Fruit fly (Drosophila melanogaster): Measurements from ENCODE around the gene CG32486.

CG32486 gene

DNA sequence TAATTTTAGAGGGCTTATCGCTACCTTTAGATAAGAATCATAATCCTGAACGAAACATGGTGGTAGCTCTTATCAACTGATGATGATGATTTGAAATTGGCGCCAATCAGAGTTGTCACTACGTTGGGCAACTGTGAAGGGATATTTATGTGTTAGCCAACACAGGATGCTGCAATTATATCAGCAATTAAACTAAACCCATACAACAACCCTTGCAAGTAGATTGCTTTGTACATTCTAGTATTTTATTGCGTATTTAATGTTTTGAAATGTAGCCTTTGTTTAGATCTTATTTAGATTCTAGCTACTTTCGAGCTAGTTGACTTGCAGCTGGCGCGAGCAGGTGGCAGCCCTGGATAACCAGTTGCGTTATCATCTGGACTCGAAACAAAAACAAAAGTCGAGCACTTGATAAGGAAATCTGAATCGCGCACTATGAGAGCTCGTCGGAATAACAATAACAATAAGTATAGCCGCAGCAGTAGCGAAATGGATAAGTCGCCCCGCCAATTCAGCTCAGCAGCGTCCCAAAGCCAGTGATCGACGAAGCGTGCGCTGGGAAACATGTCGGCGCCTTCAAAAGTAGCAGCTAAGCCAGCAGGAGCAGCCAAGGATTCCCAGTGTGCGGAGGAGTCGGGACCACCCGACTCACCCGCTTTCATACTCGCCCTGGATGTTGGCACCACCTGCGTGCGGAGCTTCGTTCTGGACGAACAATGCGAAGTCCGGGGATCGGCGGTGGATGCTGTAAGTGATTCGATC, 18.3 kb downstream of the CG32486 start, which contains the start of gene CG1271 (continued):
- TF ChIP-seq NC2α (GFP tag; optimal IDR thresholded peaks at IDR 0.05) = no peak
- TF ChIP-seq CG33213 (GFP tag; optimal IDR thresholded peaks at IDR 0.05) = peak; percentile 60
- TF ChIP-seq ham (GFP tag; IDR thresholded peaks at IDR 0.05) = no peak
- TF ChIP-seq pb (GFP tag; optimal IDR thresholded peaks at IDR 0.05) = no peak
- peak; percentile 42 for TF ChIP-seq PHDP (tag; optimal IDR thresholded peaks at IDR 0.05)
- peak; percentile 46 for TF ChIP-seq CG12236 (GFP tag; optimal IDR thresholded peaks at IDR 0.05)
- TF ChIP-seq odd (GFP tag; optimal IDR thresholded peaks at IDR 0.05) = peak; percentile 35
- no peak for TF ChIP-seq pita (GFP tag; optimal IDR thresholded peaks at IDR 0.05)
- peak; percentile 74 for TF ChIP-seq jumu (GFP tag; optimal IDR thresholded peaks at IDR 0.05)
- TF ChIP-seq CG13624 (GFP tag; optimal IDR thresholded peaks at IDR 0.05) = peak; percentile 82
- TF ChIP-seq CG4730 (GFP tag; IDR thresholded peaks at IDR 0.05) = peak; percentile 50; the same call in 1 of the 2 replicates
- TF ChIP-seq gce (GFP tag; IDR thresholded peaks at IDR 0.05) = no peak
- peak; percentile 57 for TF ChIP-seq CG3995 (GFP tag; optimal IDR thresholded peaks at IDR 0.05)
- TF ChIP-seq CG10979 (tag; optimal IDR thresholded peaks at IDR 0.05) = peak; percentile 47
- no peak for TF ChIP-seq MESR4 (GFP tag; optimal IDR thresholded peaks at IDR 0.05)
- TF ChIP-seq Atf6 (GFP tag; IDR thresholded peaks at IDR 0.05) = no peak
- TF ChIP-seq CG4617 (GFP tag; optimal IDR thresholded peaks at IDR 0.05; ENCODE audit: borderline replicate concordance) = peak; percentile 58
- TF ChIP-seq Rx (GFP tag; IDR thresholded peaks at IDR 0.05) = peak; percentile 25; the same call in 1 of the 2 replicates
- TF ChIP-seq CG18476 (GFP tag; optimal IDR thresholded peaks at IDR 0.05) = peak; percentile 52
- peak; percentile 63; the same call in 1 of the 2 replicates for TF ChIP-seq Xrp1 (GFP tag; IDR thresholded peaks at IDR 0.05)
- peak; percentile 53; the same call in 1 of the 2 replicates for TF ChIP-seq CG14441 (GFP tag; IDR thresholded peaks at IDR 0.05)
- peak; percentile 39; the same call in 1 of the 4 replicates for TF ChIP-seq Gug (GFP tag; IDR thresholded peaks at IDR 0.05)
- TF ChIP-seq grau (tag; optimal IDR thresholded peaks at IDR 0.05) = peak; percentile 68
- no peak for TF ChIP-seq salm (tag; optimal IDR thresholded peaks at IDR 0.05)
- TF ChIP-seq Max (GFP tag; optimal IDR thresholded peaks at IDR 0.05) = peak; percentile 72
- TF ChIP-seq crol (GFP tag; IDR thresholded peaks at IDR 0.05) = no peak
- TF ChIP-seq CG7963 (GFP tag; IDR thresholded peaks at IDR 0.05; ENCODE audit: partially characterized antibody) = no peak
- TF ChIP-seq CG18599 (GFP tag; optimal IDR thresholded peaks at IDR 0.05) = peak; percentile 88
- TF ChIP-seq CG11560 (tag; IDR thresholded peaks at IDR 0.05) = no peak
- TF ChIP-seq HLHmδ (GFP tag; optimal IDR thresholded peaks at IDR 0.05) = no peak
- no peak for TF ChIP-seq bbx (GFP tag; IDR thresholded peaks at IDR 0.05; ENCODE audit: partially characterized antibody)
- no peak for TF ChIP-seq sc (optimal IDR thresholded peaks at IDR 0.05)
- no peak for TF ChIP-seq sc (GFP tag; optimal IDR thresholded peaks at IDR 0.05)
- TF ChIP-seq Sry-δ (GFP tag; optimal IDR thresholded peaks at IDR 0.05) = peak; percentile 72
- TF ChIP-seq CG4282 (GFP tag; optimal IDR thresholded peaks at IDR 0.05) = peak; percentile 29
- no peak for TF ChIP-seq Hand (GFP tag; optimal IDR thresholded peaks at IDR 0.05)
- TF ChIP-seq fru (optimal IDR thresholded peaks at IDR 0.05) = no peak
- TF ChIP-seq jing (GFP tag; optimal IDR thresholded peaks at IDR 0.05) = no peak
- peak; percentile 46; the same call in 1 of the 2 replicates for TF ChIP-seq ttk (GFP tag; IDR thresholded peaks at IDR 0.05)
- peak; percentile 69; the same call in 2 of the 3 replicates for TF ChIP-seq dysf (GFP tag; IDR thresholded peaks at IDR 0.05)
- TF ChIP-seq gfzf (GFP tag; optimal IDR thresholded peaks at IDR 0.05) = peak; percentile 59
- peak; percentile 28 for TF ChIP-seq CG30020 (tag; optimal IDR thresholded peaks at IDR 0.05)
- TF ChIP-seq CG11695 (GFP tag; IDR thresholded peaks at IDR 0.05) = no peak; the same call in 1 of the 3 replicates
- no peak for TF ChIP-seq CG8478 (optimal IDR thresholded peaks at IDR 0.05)
- TF ChIP-seq CG15269 (tag; optimal IDR thresholded peaks at IDR 0.05) = peak; percentile 51
- TF ChIP-seq cato (GFP tag; optimal IDR thresholded peaks at IDR 0.05; ENCODE audit: borderline replicate concordance) = peak; percentile 21
- peak; percentile 20 for TF ChIP-seq Fer2 (tag; optimal IDR thresholded peaks at IDR 0.05)
- peak; percentile 67 for TF ChIP-seq CG1792 (GFP tag; optimal IDR thresholded peaks at IDR 0.05)
- peak; percentile 92 for TF ChIP-seq CG2116 (GFP tag; optimal IDR thresholded peaks at IDR 0.05)
- TF ChIP-seq CG10565 (GFP tag; optimal IDR thresholded peaks at IDR 0.05) = no peak

Measured in whole organism, embryonic.